Fruit fly (Drosophila melanogaster): Measurements from ENCODE around the gene CG14285.

DNA sequence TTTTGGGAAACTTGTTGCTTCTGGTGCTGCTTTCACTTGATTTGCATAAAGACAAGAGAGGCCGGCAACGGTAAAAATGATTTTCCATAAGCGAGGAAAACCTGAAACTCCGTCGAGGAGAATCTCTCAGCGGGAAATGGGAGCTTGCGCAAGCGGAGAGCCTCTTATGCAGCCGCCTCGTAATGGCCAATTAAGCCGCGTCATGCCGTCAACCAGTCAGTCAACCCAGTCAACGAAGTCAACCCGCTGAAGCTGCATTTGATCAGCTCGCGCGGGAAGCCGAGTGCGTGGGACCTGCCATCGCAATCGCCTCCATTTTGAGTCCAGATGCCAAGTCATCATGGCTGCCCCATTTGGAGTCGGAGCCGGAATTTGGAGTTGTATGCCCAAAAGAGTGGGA, 31.7 kb upstream of the CG14285 start:
- TF ChIP-seq Hand (GFP tag; optimal IDR thresholded peaks at IDR 0.05) = no peak
- no peak for TF ChIP-seq Dll (GFP tag; IDR thresholded peaks at IDR 0.05; ENCODE audit: partially characterized antibody)
- no peak for TF ChIP-seq CG11723 (GFP tag; optimal IDR thresholded peaks at IDR 0.05)
- no peak for TF ChIP-seq Ets65A (GFP tag)
- TF ChIP-seq Max (GFP tag; optimal IDR thresholded peaks at IDR 0.05) = no peak
- TF ChIP-seq Awh (GFP tag; IDR thresholded peaks at IDR 0.05) = no peak; the same call in 1 of the 2 replicates
- TF ChIP-seq ftz-f1 (GFP tag; optimal IDR thresholded peaks at IDR 0.05) = no peak
- no peak for TF ChIP-seq Rx (GFP tag; IDR thresholded peaks at IDR 0.05)
- no peak for TF ChIP-seq Abd-B (GFP tag; optimal IDR thresholded peaks at IDR 0.05)
- no peak for TF ChIP-seq tap (tag; optimal IDR thresholded peaks at IDR 0.05)
- no peak for TF ChIP-seq dpn (GFP tag; optimal IDR thresholded peaks at IDR 0.05)
- TF ChIP-seq CG13123 (GFP tag; optimal IDR thresholded peaks at IDR 0.05) = no peak

Data from whole organism, embryonic.